Fruit fly (Drosophila melanogaster) whole organism, adult: ENCODE results near the gene wat.

Experiments
- CG11617 ChIP-seq: fragments of 200-800 bp; sonication (Bioruptor generic); optimal IDR thresholded peaks from 2 replicates; lab custom pipeline; 2017; ENCODE audit warnings: mild to moderate bottlenecking, missing biosample characterization, missing genetic modification reagents, missing genetic modification characterization
- CG12768 ChIP-seq: fragments of 200-800 bp; sonication (Bioruptor generic); optimal IDR thresholded peaks from 2 replicates; lab custom pipeline; 2017; ENCODE audit warnings: missing biosample characterization, missing genetic modification characterization, mild to moderate bottlenecking, moderate library complexity, missing genetic modification reagents
- CG14711 ChIP-seq: fragments of 200-800 bp; sonication (Bioruptor generic); optimal IDR thresholded peaks from 2 replicates; lab custom pipeline; 2018; ENCODE audit warnings: missing biosample characterization, mild to moderate bottlenecking, missing genetic modification characterization, moderate library complexity
- CG1620 ChIP-seq: fragments of 200-800 bp; sonication (Bioruptor generic); optimal IDR thresholded peaks from 2 replicates; lab custom pipeline; 2016; ENCODE audit warnings: missing biosample characterization, missing genetic modification characterization
- CG33017 ChIP-seq: fragments of 200-800 bp; sonication (Bioruptor generic); optimal IDR thresholded peaks from 2 replicates; lab custom pipeline; 2018; ENCODE audit warnings: missing biosample characterization, mild to moderate bottlenecking, missing genetic modification characterization, moderate library complexity
- CG5204 ChIP-seq: fragments of 200-800 bp; sonication (Bioruptor generic); optimal IDR thresholded peaks from 2 replicates; lab custom pipeline; 2016; ENCODE audit warnings: missing biosample characterization, missing genetic modification characterization
- CG7045 ChIP-seq: fragments of 200-800 bp; sonication (Bioruptor generic); optimal IDR thresholded peaks from 2 replicates; lab custom pipeline; 2017; ENCODE audit warnings: missing biosample characterization, mild to moderate bottlenecking, missing genetic modification characterization
- CG7101 ChIP-seq: fragments of 200-800 bp; sonication (Bioruptor generic); optimal IDR thresholded peaks from 2 replicates; lab custom pipeline; 2018; ENCODE audit warnings: missing biosample characterization, mild to moderate bottlenecking, missing genetic modification characterization, moderate library complexity
- Clk ChIP-seq: fragments of 200-800 bp; sonication (Bioruptor generic); optimal IDR thresholded peaks from 2 replicates; lab custom pipeline; 2017; ENCODE audit warnings: missing biosample characterization, missing genetic modification characterization
- Crg-1 ChIP-seq: fragments of 200-800 bp; sonication (Bioruptor generic); optimal IDR thresholded peaks from 2 replicates; lab custom pipeline; 2016; ENCODE audit warnings: missing biosample characterization, missing genetic modification characterization
- Hr96 ChIP-seq: fragments of 200-800 bp; sonication (Bioruptor generic); optimal IDR thresholded peaks from 2 replicates; lab custom pipeline; 2016; ENCODE audit warnings: missing biosample characterization, missing genetic modification characterization
- Mnt ChIP-seq: fragments of 200-800 bp; sonication (Bioruptor generic); optimal IDR thresholded peaks from 2 replicates; lab custom pipeline; 2016; ENCODE audit warnings: missing biosample characterization, mild to moderate bottlenecking, missing genetic modification characterization
- bab1 ChIP-seq: fragments of 200-800 bp; sonication (Bioruptor generic); optimal IDR thresholded peaks from 3 replicates; lab custom pipeline; 2019; ENCODE audit warnings: missing biosample characterization, mild to moderate bottlenecking, missing genetic modification characterization, moderate library complexity
- cic ChIP-seq: fragments of 200-800 bp; sonication (Bioruptor generic); optimal IDR thresholded peaks from 2 replicates; lab custom pipeline; 2017; ENCODE audit warnings: missing biosample characterization, mild to moderate bottlenecking, missing genetic modification characterization, moderate library complexity
- cnc ChIP-seq, 2 experiments: fragments of >200 bp; optimal IDR thresholded peaks; 2 replicates each; lab custom pipeline; 2017
- kay ChIP-seq: fragments of 200-800 bp; sonication (Bioruptor generic); peaks from one replicate; lab custom pipeline; 2016; ENCODE audit warnings: missing biosample characterization, missing genetic modification characterization, borderline replicate concordance
- ovo ChIP-seq: fragments of 200-800 bp; sonication (Bioruptor generic); optimal IDR thresholded peaks from 2 replicates; lab custom pipeline; 2016; ENCODE audit warnings: missing biosample characterization, missing genetic modification characterization
- pad ChIP-seq: fragments of 200-800 bp; sonication (Bioruptor generic); optimal IDR thresholded peaks from 3 replicates; lab custom pipeline; 2017; ENCODE audit warnings: missing biosample characterization, missing genetic modification characterization, mild to moderate bottlenecking, moderate library complexity, missing genetic modification reagents
- tj ChIP-seq: fragments of 200-800 bp; sonication (Bioruptor generic); optimal IDR thresholded peaks from 3 replicates; lab custom pipeline; 2017; ENCODE audit warnings: missing biosample characterization, mild to moderate bottlenecking, missing genetic modification characterization, moderate library complexity
- toe ChIP-seq: fragments of 200-800 bp; sonication (Bioruptor generic); optimal IDR thresholded peaks from 2 replicates; lab custom pipeline; 2016; ENCODE audit warnings: missing biosample characterization, missing genetic modification characterization

The wat gene

DNA sequence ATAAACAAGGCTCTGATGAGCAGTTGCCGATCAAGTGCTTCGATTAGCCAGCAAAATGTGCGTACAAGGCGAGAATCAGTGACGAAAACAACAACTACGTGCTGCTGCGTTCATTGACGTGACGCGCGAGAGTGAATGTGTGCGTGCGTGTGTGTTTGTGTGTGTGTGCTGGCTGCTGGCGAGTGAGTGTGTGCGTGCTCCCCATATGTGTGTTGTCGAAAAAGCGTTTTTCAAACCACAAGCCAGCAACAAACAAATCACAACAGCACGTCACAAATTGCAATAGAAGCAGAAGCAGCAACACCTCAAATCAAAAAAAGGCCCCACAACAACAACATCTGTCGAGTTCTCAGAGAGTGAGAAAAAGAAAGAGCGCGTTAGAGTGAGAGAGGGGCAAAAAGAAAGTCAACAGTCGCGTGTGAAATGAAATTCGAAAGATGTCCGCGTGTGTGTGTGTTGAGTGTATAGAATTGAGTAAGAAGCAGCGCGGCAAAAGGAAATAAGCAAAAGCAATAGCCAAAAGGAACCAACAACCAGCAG lies 43.8 kb upstream of the wat start:
- TF ChIP-seq kay (no peak), cnc (optimal IDR thresholded peaks at IDR 0.05; lab: Kevin White, UChicago) (no peak), tj (GFP tag; lab: Kevin White, UChicago) (no peak), Crg-1 (GFP tag; lab: Kevin White, UChicago) (no peak), CG5204 (GFP tag; lab: Kevin White, UChicago) (no peak), CG14711 (tag; lab: Kevin White, UChicago) (no peak), toe (no peak)

DNA sequence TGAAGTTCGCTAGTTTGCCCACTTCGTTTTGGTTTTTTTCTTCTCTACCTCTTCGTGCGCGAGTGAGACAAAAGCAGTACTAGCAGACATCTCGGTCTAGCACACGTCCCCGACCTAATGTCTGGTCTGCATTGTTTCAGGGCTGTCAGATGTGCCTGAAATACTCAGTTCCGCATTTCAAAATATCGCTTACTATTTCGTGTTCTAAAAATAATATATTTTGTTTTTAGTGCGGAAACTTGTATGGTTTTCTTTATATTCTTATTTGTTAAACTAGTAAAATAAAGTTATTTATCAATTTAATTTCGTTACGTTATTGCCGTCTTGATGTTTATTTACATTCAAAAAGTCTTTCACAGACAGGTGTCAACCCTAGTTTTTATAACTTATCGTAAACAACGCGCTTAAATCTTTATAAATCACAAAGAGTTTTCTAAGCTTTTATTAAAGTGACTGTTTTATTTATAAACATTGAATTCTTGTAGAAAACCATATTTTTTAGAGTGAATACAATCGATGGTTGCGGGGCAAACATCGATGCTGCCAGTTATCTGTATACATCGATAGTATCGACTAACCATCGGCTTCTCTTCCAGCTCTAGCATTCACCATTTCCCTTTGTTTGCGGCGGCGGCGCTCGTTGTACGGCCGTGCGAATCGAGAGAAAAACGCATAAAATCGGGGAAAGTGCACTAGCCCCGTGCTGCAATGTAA lies 43.2 kb upstream of the wat start:
- TF ChIP-seq CG7045 (GFP tag; lab: Kevin White, UChicago), result peak; percentile 77
- peak; percentile 26 for TF ChIP-seq ovo (GFP tag; lab: Kevin White, UChicago)
- peak; percentile 95 for TF ChIP-seq CG14711 (tag; lab: Kevin White, UChicago)
- peak; percentile 53 for TF ChIP-seq Mnt (GFP tag; lab: Kevin White, UChicago)
- TF ChIP-seq cnc (optimal IDR thresholded peaks at IDR 0.05; lab: Kevin White, UChicago), result no peak
- peak; percentile 82 for TF ChIP-seq toe
- TF ChIP-seq bab1, result peak; percentile 69
- TF ChIP-seq CG11617 (GFP tag; lab: Kevin White, UChicago), result peak; percentile 91
- TF ChIP-seq kay, result no peak
- TF ChIP-seq Clk (GFP tag; lab: Kevin White, UChicago), result peak; percentile 57
- TF ChIP-seq cic, result no peak
- peak; percentile 86 for TF ChIP-seq tj (GFP tag; lab: Kevin White, UChicago)
- peak; percentile 83 for TF ChIP-seq CG12768 (GFP tag; lab: Kevin White, UChicago)
- TF ChIP-seq Hr96 (GFP tag; lab: Kevin White, UChicago), result peak; percentile 73
- peak; percentile 35 for TF ChIP-seq CG1620 (GFP tag; lab: Kevin White, UChicago)
- peak; percentile 37 for TF ChIP-seq Crg-1 (GFP tag; lab: Kevin White, UChicago)
- TF ChIP-seq CG7101 (tag; lab: Kevin White, UChicago), result peak; percentile 85
- peak; percentile 71 for TF ChIP-seq pad (GFP tag; lab: Kevin White, UChicago)
- peak; percentile 84 for TF ChIP-seq CG33017 (tag; lab: Kevin White, UChicago)
- peak; percentile 82 for TF ChIP-seq CG5204 (GFP tag; lab: Kevin White, UChicago)

DNA sequence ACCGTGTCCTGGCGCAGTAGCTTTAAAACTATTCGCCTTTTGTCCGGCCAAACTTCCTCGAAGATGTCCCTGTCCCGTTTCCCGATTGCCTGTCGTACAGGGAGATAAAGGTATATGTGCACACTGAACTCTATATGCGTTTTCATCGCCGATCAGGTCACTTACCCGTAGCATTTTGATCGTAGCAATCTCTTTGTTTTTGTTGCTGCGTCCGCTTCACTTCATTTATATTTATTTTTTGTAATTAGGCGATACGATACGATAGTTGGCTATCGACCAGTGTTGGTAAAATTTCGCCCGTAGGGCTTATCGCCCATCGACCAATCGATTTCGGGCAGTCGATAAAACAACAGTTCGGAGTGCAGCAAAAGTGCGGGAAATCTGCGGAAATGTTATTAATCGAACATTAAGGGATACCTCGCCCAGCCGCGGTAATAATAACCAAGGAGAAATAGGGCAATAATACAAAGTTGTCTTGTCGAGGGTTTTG lies 42.6 kb upstream of the wat start, which contains the start of the genes Cul5 and Bicra:
TSS of gene Cul5 (minus strand) at position 259 of the 490 bp plus-strand sequence.
TSS of gene Bicra (plus strand) at position 324 of the 490 bp plus-strand sequence.
- TF ChIP-seq pad (GFP tag; lab: Kevin White, UChicago) (no peak), cnc (optimal IDR thresholded peaks at IDR 0.05; lab: Kevin White, UChicago) (no peak), Mnt (GFP tag; lab: Kevin White, UChicago) (peak; percentile 57), CG33017 (tag; lab: Kevin White, UChicago) (no peak), Crg-1 (GFP tag; lab: Kevin White, UChicago) (peak; percentile 65), CG1620 (GFP tag; lab: Kevin White, UChicago) (peak; percentile 60), Hr96 (GFP tag; lab: Kevin White, UChicago) (no peak), kay (no peak), cic (peak; percentile 37)

DNA sequence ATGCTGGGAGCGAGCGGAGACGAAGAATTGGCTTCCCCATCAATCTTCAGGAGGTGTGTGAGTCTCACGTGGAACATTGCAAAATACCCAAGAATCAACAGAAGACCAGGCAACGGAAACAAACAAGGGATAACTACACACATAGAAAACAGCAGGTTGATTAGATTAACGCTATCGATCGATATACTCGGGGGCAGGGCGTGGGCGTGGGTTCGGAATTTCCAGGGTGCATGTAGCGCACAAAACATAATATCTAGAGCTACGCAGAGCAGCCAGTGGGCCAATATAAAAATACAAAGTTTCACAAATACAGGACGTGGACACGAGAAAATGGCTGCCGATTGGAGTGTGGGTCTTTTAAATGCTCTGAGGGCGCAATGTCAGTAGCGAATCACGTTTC lies 39.2 kb upstream of the wat start:
- TF ChIP-seq CG7101 (tag; lab: Kevin White, UChicago) (no peak), Mnt (GFP tag; lab: Kevin White, UChicago) (peak; percentile 11)

DNA sequence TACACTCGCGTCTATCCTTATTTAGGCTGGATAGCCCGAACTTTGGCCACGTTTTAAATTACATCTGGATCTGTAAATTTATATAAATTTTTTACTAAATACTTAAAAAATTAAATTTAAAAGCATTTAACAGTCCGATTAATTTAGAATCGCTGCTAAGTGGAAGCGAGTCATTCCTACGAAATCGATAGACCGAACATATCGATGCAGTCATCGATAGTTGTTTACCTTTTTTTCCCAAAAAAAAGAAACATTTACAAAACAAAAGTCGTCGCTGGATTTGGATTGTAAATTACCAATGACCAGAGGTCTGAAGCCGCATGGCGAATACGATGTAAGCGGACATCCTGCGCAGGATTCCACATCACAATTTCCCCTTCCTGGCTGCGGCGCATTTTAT lies 35.5 kb upstream of the wat start, which contains the start of gene Sirt7:
TSS of gene Sirt7 (plus strand) at position 218 of the 400 bp plus-strand sequence.
- peak; percentile 11 for TF ChIP-seq CG11617 (GFP tag; lab: Kevin White, UChicago)
- TF ChIP-seq Mnt (GFP tag; lab: Kevin White, UChicago), result peak; percentile 5
- no peak for TF ChIP-seq kay
- peak; percentile 13 for TF ChIP-seq CG33017 (tag; lab: Kevin White, UChicago)

DNA sequence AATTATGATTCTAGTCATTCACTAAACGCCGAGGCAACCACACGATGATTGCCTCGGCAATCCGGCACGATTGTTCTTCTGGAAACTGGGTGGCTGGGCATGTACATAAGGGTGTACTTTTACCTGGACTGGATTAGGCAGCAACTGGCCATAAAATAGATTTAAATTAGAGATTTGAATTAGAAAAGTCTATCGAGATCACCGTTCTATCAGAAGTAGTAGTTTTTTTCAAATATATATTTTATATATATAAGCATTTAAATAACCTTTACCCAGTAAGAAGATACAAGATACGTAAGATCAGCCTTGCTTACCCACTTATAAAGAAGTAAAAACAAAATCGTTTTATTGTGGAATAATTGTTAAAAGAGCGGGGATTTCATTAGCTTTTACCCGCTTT lies 33.8 kb upstream of the wat start, which contains the start of gene CG11843:
TSS of gene CG11843 (plus strand) at position 301 of the 400 bp plus-strand sequence.
- TF ChIP-seq bab1, result no peak
- TF ChIP-seq CG11617 (GFP tag; lab: Kevin White, UChicago), result no peak

DNA sequence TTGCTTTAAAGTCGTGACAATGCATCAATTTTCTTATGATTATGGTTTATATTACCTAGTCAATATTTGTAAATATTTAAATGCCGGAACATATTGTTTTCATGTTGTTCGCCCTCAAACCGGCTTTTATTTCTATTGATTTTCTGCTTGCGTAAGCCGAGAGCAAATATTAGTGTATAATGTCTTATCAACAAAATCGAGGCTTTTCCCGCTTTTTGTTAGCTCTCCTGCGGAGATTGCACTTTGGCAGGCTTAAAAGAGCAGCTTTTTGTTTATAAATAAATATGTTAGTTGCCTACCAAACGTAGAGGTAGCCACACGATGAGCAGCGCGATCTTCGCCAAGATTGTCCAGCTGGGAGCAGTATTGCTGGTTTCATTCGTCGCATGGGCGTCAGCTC lies 32.2 kb upstream of the wat start, which contains the start of gene CG11842:
TSS of gene CG11842 (plus strand) at position 301 of the 400 bp plus-strand sequence.
- TF ChIP-seq CG12768 (GFP tag; lab: Kevin White, UChicago), result no peak
- TF ChIP-seq cic, result no peak
- TF ChIP-seq pad (GFP tag; lab: Kevin White, UChicago), result no peak
- no peak for TF ChIP-seq tj (GFP tag; lab: Kevin White, UChicago)
- no peak for TF ChIP-seq Crg-1 (GFP tag; lab: Kevin White, UChicago)
- TF ChIP-seq CG14711 (tag; lab: Kevin White, UChicago), result no peak
